Worm (Caenorhabditis elegans) whole organism, L4 larva: ENCODE data around the gene daf-5.

Experiments
- D1046.2 ChIP-seq: fragments of 200-800 bp; sonication (Bioruptor generic); IDR thresholded peaks from 2 replicates; pipeline ENCODE4 v1.3.6; 2022; ENCODE audit warnings: missing genetic modification characterization, missing compliant biosample characterization
- F37D6.2 ChIP-seq: sonication (generic microtip); optimal IDR thresholded peaks from 2 replicates; lab custom pipeline; 2016; ENCODE audit warnings: mild to moderate bottlenecking, missing genetic modification characterization, missing compliant biosample characterization
- T20F7.1 ChIP-seq: fragments of 200-800 bp; sonication (Bioruptor generic); optimal IDR thresholded peaks from 2 replicates; lab custom pipeline; 2018; ENCODE audit warnings: mild to moderate bottlenecking, missing genetic modification characterization, missing compliant biosample characterization
- T26A8.4 ChIP-seq: fragments of 200-800 bp; sonication (Bioruptor generic); IDR thresholded peaks from 2 replicates; pipeline ENCODE4 v1.3.6; 2022; ENCODE audit warnings: missing genetic modification characterization, missing compliant biosample characterization
- Y5F2A.4 ChIP-seq: fragments of 200-800 bp; sonication (Bioruptor generic); optimal IDR thresholded peaks from 2 replicates; lab custom pipeline; 2018; ENCODE audit warnings: mild to moderate bottlenecking, missing genetic modification characterization, missing compliant biosample characterization
- aha-1 ChIP-seq: fragments of 150-350 bp; peaks from one replicate; lab custom pipeline; 2014; ENCODE audit warnings: missing biosample characterization, missing genetic modification characterization
- ceh-82 ChIP-seq: sonication (generic microtip); optimal IDR thresholded peaks from 2 replicates; lab custom pipeline; 2017; ENCODE audit warnings: missing biosample characterization, missing genetic modification characterization
- daf-16 ChIP-seq, 3 experiments: sonication (generic microtip); optimal IDR thresholded peaks; 2 replicates each; lab custom pipeline; 2016 to 2017; ENCODE audit warnings: missing genetic modification characterization in 3 of 3, missing genetic modification reagents in 3 of 3, mild to moderate bottlenecking in 2 of 3, missing compliant biosample characterization in 2 of 3, missing biosample characterization in 1 of 3, moderate library complexity in 1 of 3
- daf-19 ChIP-seq: fragments of 200-800 bp; sonication (Bioruptor generic); conservative IDR thresholded peaks from 2 replicates; pipeline ENCODE4 v1.3.6; 2022; ENCODE audit warnings: missing genetic modification characterization, missing compliant biosample characterization
- dmd-6 ChIP-seq: fragments of 200-800 bp; sonication (Bioruptor generic); IDR thresholded peaks from 2 replicates; pipeline ENCODE4 v1.3.6; 2022; ENCODE audit warnings: missing genetic modification reagents, missing genetic modification characterization, missing compliant biosample characterization
- dmd-8 ChIP-seq: fragments of 200-800 bp; sonication (Bioruptor generic); IDR thresholded peaks from 2 replicates; pipeline ENCODE4 v1.3.6; 2022; ENCODE audit warnings: missing genetic modification characterization, missing compliant biosample characterization
- dmd-9 ChIP-seq: fragments of 200-800 bp; sonication (Bioruptor generic); IDR thresholded peaks from 2 replicates; pipeline ENCODE4 v1.3.6; 2022; ENCODE audit warnings: missing genetic modification reagents, missing genetic modification characterization, missing compliant biosample characterization
- egl-43 ChIP-seq: fragments of 200-800 bp; sonication (Bioruptor generic); IDR thresholded peaks from 2 replicates; pipeline ENCODE4 v1.3.6; 2022; ENCODE audit warnings: missing genetic modification reagents, missing genetic modification characterization, missing compliant biosample characterization
- hif-1 ChIP-seq, 2 experiments: sonication (generic microtip); optimal IDR thresholded peaks; 2 replicates each; lab custom pipeline; 2016 to 2017; ENCODE audit warnings: missing compliant biosample characterization in 2 of 2, missing genetic modification characterization in 2 of 2, missing genetic modification reagents in 2 of 2, missing genotype in 2 of 2, mild to moderate bottlenecking in 1 of 2
- hlh-11 ChIP-seq: fragments of 200-800 bp; sonication (Bioruptor generic); optimal IDR thresholded peaks from 2 replicates; lab custom pipeline; 2018; ENCODE audit warnings: mild to moderate bottlenecking, missing genetic modification characterization, missing compliant biosample characterization
- hlh-30 ChIP-seq: sonication (generic microtip); optimal IDR thresholded peaks from 2 replicates; lab custom pipeline; 2017; ENCODE audit warnings: antibody characterized with exemption, mild to moderate bottlenecking, missing genetic modification characterization, missing compliant biosample characterization; ENCODE audit not compliant: insufficient read depth
- lin-13 ChIP-seq: fragments of 150-350 bp; optimal IDR thresholded peaks from 2 replicates; lab custom pipeline; 2014; ENCODE audit warnings: missing biosample characterization, missing genetic modification reagents, missing genetic modification characterization
- lin-29 ChIP-seq: fragments of 200-800 bp; sonication (Bioruptor generic); IDR thresholded peaks from 2 replicates; pipeline ENCODE4 v1.3.6; 2022; ENCODE audit warnings: missing genetic modification reagents, missing genetic modification characterization, missing compliant biosample characterization
- lin-38 ChIP-seq: fragments of 200-800 bp; sonication (Bioruptor generic); IDR thresholded peaks from 2 replicates; pipeline ENCODE4 v1.3.6; 2022; ENCODE audit warnings: missing genetic modification reagents, missing genetic modification characterization, missing compliant biosample characterization
- madf-9 ChIP-seq: fragments of 200-800 bp; sonication (Bioruptor generic); conservative IDR thresholded peaks from 2 replicates; pipeline ENCODE4 v1.3.6; 2022; ENCODE audit warnings: missing genetic modification reagents, missing genetic modification characterization, missing compliant biosample characterization
- mdl-1 ChIP-seq, 2 experiments: fragments of 150-350 bp in 1 of 2; sonication (generic microtip) in 1 of 2; optimal IDR thresholded peaks; 2 replicates each; lab custom pipeline; 2014 to 2017; ENCODE audit warnings: missing biosample characterization in 2 of 2, missing genetic modification characterization in 2 of 2
- mep-1 ChIP-seq: fragments of 150-350 bp; sonication (generic microtip); optimal IDR thresholded peaks from 3 replicates; lab custom pipeline; 2014; ENCODE audit warnings: missing biosample characterization, missing genetic modification characterization
- mxl-3 ChIP-seq: fragments of 200-800 bp; sonication (Bioruptor generic); optimal IDR thresholded peaks from 2 replicates; lab custom pipeline; 2018; ENCODE audit warnings: mild to moderate bottlenecking, missing genetic modification characterization, missing compliant biosample characterization
- nhr-102 ChIP-seq: sonication (generic microtip); optimal IDR thresholded peaks from 2 replicates; lab custom pipeline; 2016; ENCODE audit warnings: mild to moderate bottlenecking, missing genetic modification characterization, moderate library complexity, missing compliant biosample characterization
- nhr-28 ChIP-seq: fragments of 150-350 bp; optimal IDR thresholded peaks from 2 replicates; lab custom pipeline; 2014; ENCODE audit warnings: missing biosample characterization, missing genetic modification characterization
- nhr-42 ChIP-seq: fragments of 200-800 bp; sonication (Bioruptor generic); IDR thresholded peaks from 2 replicates; pipeline ENCODE4 v1.3.6; 2022; ENCODE audit warnings: missing genetic modification characterization, missing compliant biosample characterization
- nhr-6 ChIP-seq: fragments of 150-350 bp; optimal IDR thresholded peaks from 2 replicates; lab custom pipeline; 2014; ENCODE audit warnings: missing biosample characterization, missing genetic modification characterization
- nhr-77 ChIP-seq: fragments of 150-350 bp; optimal IDR thresholded peaks from 2 replicates; lab custom pipeline; 2014; ENCODE audit warnings: missing biosample characterization, missing genetic modification characterization
- pha-4 ChIP-seq, 2 experiments: fragments of 150-350 bp in 1 of 2; fragments of 200-800 bp in 1 of 2; sonication (Bioruptor generic) in 1 of 2; IDR thresholded peaks in 1 of 2; optimal IDR thresholded peaks in 1 of 2; 2 replicates each; pipeline versions ENCODE4 v1.3.6 to Lab custom; 2014 to 2022; ENCODE audit warnings: missing genetic modification characterization in 2 of 2, missing genetic modification reagents in 2 of 2, missing biosample characterization in 1 of 2, missing compliant biosample characterization in 1 of 2
- pqm-1 ChIP-seq: sonication (generic microtip); optimal IDR thresholded peaks from 2 replicates; lab custom pipeline; 2017; ENCODE audit warnings: missing biosample characterization, missing genetic modification characterization
- rbr-2 ChIP-seq: sonication (generic microtip); optimal IDR thresholded peaks from 2 replicates; lab custom pipeline; 2016; ENCODE audit warnings: missing genotype, missing genetic modification characterization, missing compliant biosample characterization
- saeg-2 ChIP-seq: fragments of 200-800 bp; sonication (Bioruptor generic); IDR thresholded peaks from 2 replicates; pipeline ENCODE4 v1.3.6; 2022; ENCODE audit warnings: missing genetic modification reagents, missing genetic modification characterization, missing compliant biosample characterization
- sdz-12 ChIP-seq: fragments of 200-800 bp; sonication (Bioruptor generic); optimal IDR thresholded peaks from 2 replicates; lab custom pipeline; 2018; ENCODE audit warnings: mild to moderate bottlenecking, missing genetic modification characterization, missing compliant biosample characterization
- set-16 ChIP-seq: fragments of 200-800 bp; sonication (Bioruptor generic); IDR thresholded peaks from 2 replicates; pipeline ENCODE4 v1.3.6; 2022; ENCODE audit warnings: missing genetic modification reagents, missing genetic modification characterization, missing compliant biosample characterization
- skn-1 ChIP-seq: fragments of 150-350 bp; optimal IDR thresholded peaks from 2 replicates; lab custom pipeline; 2014; ENCODE audit warnings: missing biosample characterization, missing genetic modification characterization
- snpc-1.2 ChIP-seq: fragments of 200-800 bp; sonication (Bioruptor generic); IDR thresholded peaks from 2 replicates; pipeline ENCODE4 v1.3.6; 2022; ENCODE audit warnings: missing genetic modification reagents, missing genetic modification characterization, missing compliant biosample characterization
- tra-1 ChIP-seq: fragments of 200-800 bp; sonication (Bioruptor generic); IDR thresholded peaks from 2 replicates; pipeline ENCODE4 v1.3.6; 2022; ENCODE audit warnings: missing genetic modification reagents, missing genetic modification characterization, missing compliant biosample characterization
- unc-39 ChIP-seq: sonication (generic microtip); optimal IDR thresholded peaks from 2 replicates; lab custom pipeline; 2017; ENCODE audit warnings: missing biosample characterization, missing genetic modification characterization
- zip-2 ChIP-seq: fragments of 150-350 bp; optimal IDR thresholded peaks from 2 replicates; lab custom pipeline; 2014; ENCODE audit warnings: missing biosample characterization, missing genetic modification characterization
- ztf-11 ChIP-seq: fragments of 150-350 bp; optimal IDR thresholded peaks from 2 replicates; lab custom pipeline; 2014; ENCODE audit warnings: missing biosample characterization, missing genetic modification characterization
- ztf-7 ChIP-seq: fragments of 150-350 bp; optimal IDR thresholded peaks from 2 replicates; lab custom pipeline; 2014; ENCODE audit warnings: missing biosample characterization, missing genetic modification characterization

The daf-5 gene

ce11 chrII:14040204-14040842 lies 11.8 kb downstream of the daf-5 start (continued):
- TF ChIP-seq pha-4 (GFP tag; IDR thresholded peaks at IDR 0.05; lab: Robert Waterston, UW): peak; percentile 95
- TF ChIP-seq pha-4 (tag; optimal IDR thresholded peaks at IDR 0.05; lab: Kevin White, UChicago): no peak
- no peak for TF ChIP-seq sdz-12 (GFP tag; lab: Kevin White, UChicago)
- peak; percentile 83 for TF ChIP-seq T26A8.4
- TF ChIP-seq zip-2 (tag; lab: Kevin White, UChicago): no peak
- peak; percentile 73 for TF ChIP-seq T20F7.1
- peak; percentile 99 for TF ChIP-seq nhr-77
- peak; percentile 91 for TF ChIP-seq F37D6.2
- TF ChIP-seq ztf-7 (tag; lab: Kevin White, UChicago): no peak
- peak; percentile 96 to 99 for TF ChIP-seq mdl-1 (tag; optimal IDR thresholded peaks at IDR 0.05; lab: Kevin White, UChicago)
- peak; percentile 94 for TF ChIP-seq saeg-2 (GFP tag; lab: Robert Waterston, UW)

ce11 chrII:14039811-14040203 lies 12.3 kb downstream of the daf-5 start:
- TF ChIP-seq daf-16 (GFP tag; optimal IDR thresholded peaks at IDR 0.05; lab: Kevin White, UChicago) (no peak), daf-16 (tag; optimal IDR thresholded peaks at IDR 0.05; lab: Kevin White, UChicago) (peak; percentile 54), aha-1 (peak; percentile 73), F37D6.2 (no peak), sdz-12 (GFP tag; lab: Kevin White, UChicago) (no peak), nhr-6 (peak; percentile 19)

ce11 chrII:14038331-14038730 lies 13.8 kb downstream of the daf-5 start:
- TF ChIP-seq madf-9 (GFP tag; lab: Robert Waterston, UW) (0 out of 2 replicates have a peak, but pooled peaks have one; percentile 12), Y5F2A.4 (GFP tag; lab: Kevin White, UChicago) (no peak), mxl-3 (peak; percentile 12), aha-1 (peak; percentile 82), unc-39 (tag; lab: Kevin White, UChicago) (no peak), hlh-11 (peak; percentile 8), egl-43 (GFP tag; lab: Robert Waterston, UW) (0 out of 2 replicates have a peak, but pooled peaks have one; percentile 21), set-16 (GFP tag; lab: Robert Waterston, UW) (peak; percentile 16; the same call in 1 of the 2 replicates), skn-1 (tag; lab: Kevin White, UChicago) (no peak), nhr-28 (tag; lab: Kevin White, UChicago) (peak; percentile 54), T20F7.1 (no peak), nhr-102 (no peak), daf-16 (GFP tag; optimal IDR thresholded peaks at IDR 0.05; lab: Kevin White, UChicago) (no peak), daf-16 (tag; optimal IDR thresholded peaks at IDR 0.05; lab: Kevin White, UChicago) (peak; percentile 62), nhr-42 (GFP tag; lab: Robert Waterston, UW) (0 out of 2 replicates have a peak, but pooled peaks have one; percentile 26), tra-1 (0 out of 2 replicates have a peak, but pooled peaks have one; percentile 10), mdl-1 (tag; optimal IDR thresholded peaks at IDR 0.05; lab: Kevin White, UChicago) (no peak), pqm-1 (peak; percentile 20), dmd-6 (peak; percentile 27; the same call in 1 of the 2 replicates), mep-1 (tag; lab: Kevin White, UChicago) (no peak), dmd-8 (no peak), lin-38 (GFP tag; lab: Robert Waterston, UW) (0 out of 2 replicates have a peak, but pooled peaks have one; percentile 15), D1046.2 (GFP tag; lab: Robert Waterston, UW) (no peak)
- TF ChIP-seq, all 104 proteins: peak for 13

- TF ChIP-seq F37D6.2: no peak
- 0 out of 2 replicates have a peak, but pooled peaks have one; percentile 31 for TF ChIP-seq nhr-42 (GFP tag; lab: Robert Waterston, UW)
- no peak for TF ChIP-seq lin-38 (GFP tag; lab: Robert Waterston, UW)
- TF ChIP-seq snpc-1.2 (GFP tag; lab: Robert Waterston, UW): 0 out of 2 replicates have a peak, but pooled peaks have one; percentile 9
- no peak for TF ChIP-seq lin-13
- peak; percentile 15 for TF ChIP-seq rbr-2
- TF ChIP-seq daf-19 (GFP tag; lab: Robert Waterston, UW): no peak
- no peak for TF ChIP-seq dmd-9 (GFP tag; lab: Robert Waterston, UW)
- TF ChIP-seq ceh-82: no peak
- peak; percentile 25 for TF ChIP-seq hlh-30 (tag; lab: Kevin White, UChicago)
- TF ChIP-seq hif-1 (tag; optimal IDR thresholded peaks at IDR 0.05; lab: Kevin White, UChicago): peak in 1 of 2 experiments; percentile 1
- no peak for TF ChIP-seq lin-29
- TF ChIP-seq nhr-28 (tag; lab: Kevin White, UChicago): no peak
- TF ChIP-seq Y5F2A.4 (GFP tag; lab: Kevin White, UChicago): peak; percentile 7
- TF ChIP-seq daf-16 (GFP tag; optimal IDR thresholded peaks at IDR 0.05; lab: Kevin White, UChicago): no peak
- peak; percentile 6 for TF ChIP-seq daf-16 (tag; optimal IDR thresholded peaks at IDR 0.05; lab: Kevin White, UChicago)
- TF ChIP-seq T26A8.4: no peak
- no peak for TF ChIP-seq ztf-11 (tag; lab: Kevin White, UChicago)
Observed at ce11 chrII:14037484-14038303, 14.4 kb downstream of the daf-5 start.
